Fruit fly (Drosophila melanogaster) whole organism, embryonic: ENCODE results near the gene Vav.
A peak's percentile ranks its signal among the peaks of the same experiment; 100 is the strongest.

Source experiments
- CG10543 ChIP-seq: fragments of 200-800 bp; sonication (Bioruptor generic); optimal IDR thresholded peaks from 3 replicates; lab custom pipeline; 2017; ENCODE audit warnings: missing biosample characterization, mild to moderate bottlenecking, missing genetic modification characterization, moderate library complexity
- CG10959 ChIP-seq: fragments of 200-800 bp; sonication (Bioruptor generic); IDR thresholded peaks from 2 replicates; pipeline ENCODE4 v1.3.6; 2022; ENCODE audit warnings: missing biosample characterization, missing genetic modification characterization
- CG11456 ChIP-seq: fragments of 200-800 bp; sonication (Bioruptor generic); IDR thresholded peaks from 3 replicates; pipeline ENCODE4 v1.3.6; 2022; ENCODE audit warnings: missing biosample characterization, missing genetic modification characterization
- CG12219 ChIP-seq: fragments of 200-800 bp; sonication (Bioruptor generic); optimal IDR thresholded peaks from 3 replicates; lab custom pipeline; 2018; ENCODE audit warnings: missing biosample characterization, mild to moderate bottlenecking, missing genetic modification characterization
- CG12236 ChIP-seq: fragments of 200-800 bp; sonication (Bioruptor generic); optimal IDR thresholded peaks from 2 replicates; lab custom pipeline; 2016; ENCODE audit warnings: missing biosample characterization, missing genetic modification characterization
- CG12659 ChIP-seq: fragments of 200-800 bp; sonication (Bioruptor generic); optimal IDR thresholded peaks from 3 replicates; lab custom pipeline; 2017; ENCODE audit warnings: mild to moderate bottlenecking, missing biosample characterization, missing genetic modification reagents, missing genetic modification characterization
- CG16779 ChIP-seq: fragments of 200-800 bp; sonication (Bioruptor generic); IDR thresholded peaks from 2 replicates; pipeline ENCODE4 v1.3.6; 2022; ENCODE audit warnings: missing biosample characterization, missing genetic modification characterization
- CG17829 ChIP-seq: fragments of 200-800 bp; optimal IDR thresholded peaks from 2 replicates; lab custom pipeline; 2019; ENCODE audit warnings: missing biosample characterization, mild to moderate bottlenecking, missing genetic modification characterization, moderate library complexity
- CG18011 ChIP-seq: fragments of 200-800 bp; sonication (Bioruptor generic); optimal IDR thresholded peaks from 2 replicates; lab custom pipeline; 2017; ENCODE audit warnings: missing biosample characterization, missing genetic modification characterization, mild to moderate bottlenecking, moderate library complexity, missing genotype
- CG2129 ChIP-seq: fragments of 200-800 bp; sonication (Bioruptor generic); IDR thresholded peaks from 2 replicates; pipeline ENCODE4 v1.3.6; 2022; ENCODE audit warnings: missing biosample characterization, missing genetic modification characterization; ENCODE audit not compliant: partially characterized antibody
- CG2202 ChIP-seq: fragments of 200-800 bp; sonication (Bioruptor generic); optimal IDR thresholded peaks from 2 replicates; lab custom pipeline; 2018; ENCODE audit warnings: missing biosample characterization, mild to moderate bottlenecking, missing genetic modification characterization
- CG2678 ChIP-seq: fragments of 200-800 bp; sonication (Bioruptor generic); optimal IDR thresholded peaks from 3 replicates; lab custom pipeline; 2019; ENCODE audit warnings: missing biosample characterization, mild to moderate bottlenecking, missing genetic modification characterization, moderate library complexity
- CG33213 ChIP-seq: fragments of 200-800 bp; sonication (Bioruptor generic); optimal IDR thresholded peaks from 3 replicates; lab custom pipeline; 2016; ENCODE audit warnings: missing biosample characterization, missing genetic modification characterization
- CG34224 ChIP-seq: fragments of 200-800 bp; sonication (Bioruptor generic); IDR thresholded peaks from 3 replicates; pipeline ENCODE4 v1.3.6; 2022; ENCODE audit warnings: missing biosample characterization, missing genetic modification characterization; ENCODE audit not compliant: partially characterized antibody
- CG4730 ChIP-seq: fragments of 200-800 bp; sonication (Bioruptor generic); IDR thresholded peaks from 2 replicates; pipeline ENCODE4 v1.3.6; 2022; ENCODE audit warnings: missing biosample characterization, missing genetic modification characterization
- CG4854 ChIP-seq: fragments of 200-800 bp; sonication (Bioruptor generic); optimal IDR thresholded peaks from 2 replicates; lab custom pipeline; 2016; ENCODE audit warnings: missing biosample characterization, missing genetic modification characterization, inconsistent platforms
- CG8388 ChIP-seq: fragments of 200-800 bp; sonication (Bioruptor generic); optimal IDR thresholded peaks from 2 replicates; lab custom pipeline; 2019; ENCODE audit warnings: missing biosample characterization, mild to moderate bottlenecking, missing genetic modification characterization, moderate library complexity
- CG8924 ChIP-seq: fragments of 200-800 bp; optimal IDR thresholded peaks from 3 replicates; lab custom pipeline; 2019; ENCODE audit warnings: missing biosample characterization, mild to moderate bottlenecking, missing genetic modification characterization, moderate library complexity
- CG9215 ChIP-seq: fragments of 200-800 bp; sonication (Bioruptor generic); IDR thresholded peaks from 2 replicates; pipeline ENCODE4 v1.3.6; 2022; ENCODE audit warnings: missing biosample characterization, missing genetic modification characterization
- CG9876 ChIP-seq: fragments of 200-800 bp; sonication (Bioruptor generic); optimal IDR thresholded peaks from 2 replicates; lab custom pipeline; 2016; ENCODE audit warnings: missing biosample characterization, missing genetic modification characterization
- H15 ChIP-seq: fragments of 200-800 bp; sonication (Bioruptor generic); IDR thresholded peaks from 3 replicates; pipeline ENCODE4 v1.3.6; 2022; ENCODE audit warnings: missing biosample characterization, missing genetic modification characterization
- HLH54F ChIP-seq: fragments of 200-800 bp; sonication (Bioruptor generic); optimal IDR thresholded peaks from 3 replicates; lab custom pipeline; 2016; ENCODE audit warnings: missing biosample characterization, missing genetic modification characterization
- Hand ChIP-seq: fragments of 200-800 bp; sonication (Bioruptor generic); optimal IDR thresholded peaks from 2 replicates; lab custom pipeline; 2017; ENCODE audit warnings: mild to moderate bottlenecking, missing biosample characterization, missing genetic modification reagents, missing genetic modification characterization
- HmgZ ChIP-seq: fragments of 200-800 bp; sonication (Bioruptor generic); optimal IDR thresholded peaks from 2 replicates; lab custom pipeline; 2018; ENCODE audit warnings: missing biosample characterization, mild to moderate bottlenecking, missing genetic modification characterization
- Hr51 ChIP-seq, 2 experiments: fragments of 200-800 bp; sonication (Bioruptor generic); optimal IDR thresholded peaks; 2 replicates in 1 of 2; 3 replicates in 1 of 2; lab custom pipeline; 2016 to 2018; ENCODE audit warnings: missing biosample characterization in 2 of 2, missing genetic modification characterization in 2 of 2, mild to moderate bottlenecking in 1 of 2, moderate library complexity in 1 of 2
- Lhr ChIP-seq: fragments of 200-800 bp; sonication (Bioruptor generic); optimal IDR thresholded peaks from 3 replicates; lab custom pipeline; 2017; ENCODE audit warnings: mild to moderate bottlenecking, missing biosample characterization, missing genetic modification reagents, missing genetic modification characterization
- Mad ChIP-seq: fragments of 200-800 bp; sonication (Bioruptor generic); optimal IDR thresholded peaks from 2 replicates; lab custom pipeline; 2016; ENCODE audit warnings: missing biosample characterization, missing genetic modification characterization
- Optix ChIP-seq: fragments of 200-800 bp; sonication (Bioruptor generic); IDR thresholded peaks from 3 replicates; pipeline ENCODE4 v1.3.6; 2022; ENCODE audit warnings: missing biosample characterization, missing genetic modification characterization
- Side ChIP-seq: fragments of 200-800 bp; sonication (Bioruptor generic); optimal IDR thresholded peaks from 2 replicates; lab custom pipeline; 2016; ENCODE audit warnings: missing biosample characterization, missing genetic modification characterization
- Sox102F ChIP-seq: fragments of 200-800 bp; sonication (Bioruptor generic); optimal IDR thresholded peaks from 2 replicates; lab custom pipeline; 2018; ENCODE audit warnings: missing biosample characterization, mild to moderate bottlenecking, missing genetic modification characterization, moderate library complexity
- Sry-δ ChIP-seq: fragments of 200-800 bp; sonication (Bioruptor generic); optimal IDR thresholded peaks from 2 replicates; lab custom pipeline; 2016; ENCODE audit warnings: missing biosample characterization, missing genetic modification characterization
- Xbp1 ChIP-seq: fragments of 200-800 bp; sonication (Bioruptor generic); optimal IDR thresholded peaks from 3 replicates; lab custom pipeline; 2016; ENCODE audit warnings: missing biosample characterization, mild to moderate bottlenecking, missing genetic modification characterization
- abd-A ChIP-seq: fragments of 200-800 bp; sonication (Bioruptor generic); optimal IDR thresholded peaks from 3 replicates; lab custom pipeline; 2019; ENCODE audit warnings: missing biosample characterization, mild to moderate bottlenecking, missing genetic modification characterization, moderate library complexity
- aop ChIP-seq: fragments of 200-800 bp; sonication (Bioruptor generic); IDR thresholded peaks from 2 replicates; pipeline ENCODE4 v1.3.6; 2022; ENCODE audit warnings: missing biosample characterization, missing genetic modification characterization
- bab2 ChIP-seq: fragments of 200-800 bp; sonication (Bioruptor generic); optimal IDR thresholded peaks from 2 replicates; lab custom pipeline; 2016; ENCODE audit warnings: missing biosample characterization, missing genetic modification characterization
- bigmax ChIP-seq: fragments of 200-800 bp; sonication (Bioruptor generic); optimal IDR thresholded peaks from 2 replicates; lab custom pipeline; 2018; ENCODE audit warnings: missing biosample characterization, mild to moderate bottlenecking, missing genetic modification characterization
- btn ChIP-seq: fragments of 200-800 bp; sonication (Bioruptor generic); optimal IDR thresholded peaks from 2 replicates; lab custom pipeline; 2016; ENCODE audit warnings: missing biosample characterization, missing genetic modification characterization
- cato ChIP-seq: fragments of 200-800 bp; sonication (Bioruptor generic); optimal IDR thresholded peaks from 2 replicates; lab custom pipeline; 2016; ENCODE audit warnings: missing biosample characterization, missing genetic modification characterization, borderline replicate concordance
- crol ChIP-seq: fragments of 200-800 bp; sonication (Bioruptor generic); IDR thresholded peaks from 2 replicates; pipeline ENCODE4 v1.3.6; 2022; ENCODE audit warnings: missing biosample characterization, missing genetic modification characterization
- dati ChIP-seq: fragments of 200-800 bp; sonication (Bioruptor generic); IDR thresholded peaks from 2 replicates; pipeline ENCODE4 v1.3.6; 2022; ENCODE audit warnings: missing biosample characterization, missing genetic modification characterization
- dmrt99B ChIP-seq: fragments of 200-800 bp; sonication (Bioruptor generic); optimal IDR thresholded peaks from 2 replicates; lab custom pipeline; 2018; ENCODE audit warnings: missing biosample characterization, mild to moderate bottlenecking, missing genetic modification characterization, moderate library complexity
- gce ChIP-seq: fragments of 200-800 bp; sonication (Bioruptor generic); IDR thresholded peaks from 3 replicates; pipeline ENCODE4 v1.3.6; 2022; ENCODE audit warnings: missing biosample characterization, missing genetic modification characterization
- gt ChIP-seq: fragments of 200-800 bp; sonication (Bioruptor generic); IDR thresholded peaks from 2 replicates; pipeline ENCODE4 v1.3.6; 2022; ENCODE audit warnings: missing biosample characterization, missing genetic modification characterization
- hkb ChIP-seq, 2 experiments: fragments of 200-800 bp in 1 of 2; fragments of >200 bp in 1 of 2; sonication (Bioruptor generic) in 1 of 2; IDR thresholded peaks in 1 of 2; optimal IDR thresholded peaks in 1 of 2; 2 replicates each; pipeline versions ENCODE4 v1.3.6 to Lab custom; 2017 to 2022; ENCODE audit warnings: missing biosample characterization in 1 of 2, missing genetic modification characterization in 1 of 2
- lab ChIP-seq: fragments of 200-800 bp; sonication (Bioruptor generic); optimal IDR thresholded peaks from 3 replicates; lab custom pipeline; 2017; ENCODE audit warnings: missing biosample characterization, missing genetic modification characterization, mild to moderate bottlenecking, moderate library complexity, missing genetic modification reagents
- onecut ChIP-seq: fragments of 200-800 bp; sonication (Bioruptor generic); IDR thresholded peaks from 2 replicates; pipeline ENCODE4 v1.3.6; 2022; ENCODE audit warnings: missing biosample characterization, missing genetic modification characterization
- row ChIP-seq: fragments of 200-800 bp; sonication (Bioruptor generic); IDR thresholded peaks from 3 replicates; pipeline ENCODE4 v1.3.6; 2022; ENCODE audit warnings: missing biosample characterization, missing genetic modification characterization
- sim ChIP-seq: fragments of 200-800 bp; sonication (Bioruptor generic); IDR thresholded peaks from 2 replicates; pipeline ENCODE4 v1.3.6; 2022; ENCODE audit warnings: missing biosample characterization, missing genetic modification characterization
- slp2 ChIP-seq: fragments of 200-800 bp; sonication (Bioruptor generic); optimal IDR thresholded peaks from 2 replicates; lab custom pipeline; 2016; ENCODE audit warnings: missing biosample characterization, missing genetic modification characterization

Gene Vav

dm6 chrX:19248426-19249217, 13.0 kb upstream of the Vav start, which contains the start of gene Hs3st-B (continued):
- no peak for TF ChIP-seq CG8388 (GFP tag; lab: Kevin White, UChicago)
- no peak for TF ChIP-seq aop (GFP tag; lab: Robert Waterston, UW)
- TF ChIP-seq sim (GFP tag; lab: Robert Waterston, UW): no peak
- TF ChIP-seq CG33213: no peak
- no peak for TF ChIP-seq CG4854 (GFP tag; lab: Kevin White, UChicago)
- no peak for TF ChIP-seq CG2202
- TF ChIP-seq CG2678: no peak
- TF ChIP-seq CG8924 (tag; lab: Kevin White, UChicago): peak; percentile 35
- TF ChIP-seq Xbp1: peak; percentile 34
- no peak for TF ChIP-seq Side (GFP tag; lab: Kevin White, UChicago)
- TF ChIP-seq CG16779 (GFP tag; lab: Robert Waterston, UW): 0 out of 2 replicates have a peak, but pooled peaks have one; percentile 54
- no peak for TF ChIP-seq cato (GFP tag; lab: Kevin White, UChicago)
- TF ChIP-seq CG34224: no peak
- 0 out of 3 replicates have a peak, but pooled peaks have one; percentile 24 for TF ChIP-seq row (GFP tag; lab: Robert Waterston, UW)
- no peak for TF ChIP-seq Mad (GFP tag; lab: Kevin White, UChicago)
- TF ChIP-seq CG12659 (GFP tag; lab: Kevin White, UChicago): no peak
- no peak for TF ChIP-seq Hr51 (GFP tag; optimal IDR thresholded peaks at IDR 0.05; lab: Kevin White, UChicago)
- TF ChIP-seq CG2129 (GFP tag; lab: Robert Waterston, UW): no peak
- no peak for TF ChIP-seq CG11456 (GFP tag; lab: Robert Waterston, UW)
- TF ChIP-seq Hand (GFP tag; lab: Kevin White, UChicago): no peak
- TF ChIP-seq Sry-δ (GFP tag; lab: Kevin White, UChicago): no peak
- peak; percentile 12 for TF ChIP-seq HmgZ (tag; lab: Kevin White, UChicago)
- TF ChIP-seq bab2: no peak
- TF ChIP-seq crol (GFP tag; lab: Robert Waterston, UW): 0 out of 2 replicates have a peak, but pooled peaks have one; percentile 16
- TF ChIP-seq onecut (GFP tag; lab: Robert Waterston, UW): no peak
- TF ChIP-seq CG18011 (GFP tag; lab: Kevin White, UChicago): no peak
- no peak for TF ChIP-seq dati
- TF ChIP-seq btn (GFP tag; lab: Kevin White, UChicago): no peak
- no peak for TF ChIP-seq Sox102F (GFP tag; lab: Kevin White, UChicago)
- TF ChIP-seq lab (GFP tag; lab: Kevin White, UChicago): no peak
- no peak for TF ChIP-seq CG9215 (GFP tag; lab: Robert Waterston, UW)
- no peak for TF ChIP-seq Lhr (GFP tag; lab: Kevin White, UChicago)
- no peak for TF ChIP-seq HLH54F
- no peak for TF ChIP-seq CG12219 (GFP tag; lab: Kevin White, UChicago)
- TF ChIP-seq H15 (GFP tag; lab: Robert Waterston, UW): no peak
- no peak for TF ChIP-seq slp2 (GFP tag; lab: Kevin White, UChicago)
- no peak for TF ChIP-seq CG10543 (GFP tag; lab: Kevin White, UChicago)
- TF ChIP-seq CG17829 (tag; lab: Kevin White, UChicago): peak; percentile 22
- no peak for TF ChIP-seq CG12236 (GFP tag; lab: Kevin White, UChicago)
- TF ChIP-seq gce: no peak
- TF ChIP-seq abd-A (tag; lab: Kevin White, UChicago): no peak
- TF ChIP-seq gt: no peak
- TF ChIP-seq Optix: 0 out of 3 replicates have a peak, but pooled peaks have one; percentile 27
- no peak for TF ChIP-seq CG4730 (GFP tag; lab: Robert Waterston, UW)
- no peak for TF ChIP-seq CG9876
- TF ChIP-seq dmrt99B (tag; lab: Kevin White, UChicago): no peak
- no peak for TF ChIP-seq CG10959 (GFP tag; lab: Robert Waterston, UW)
- TF ChIP-seq bigmax (GFP tag; lab: Kevin White, UChicago): no peak
- no peak for TF ChIP-seq hkb (optimal IDR thresholded peaks at IDR 0.05; lab: Kevin White, UChicago)
- TF ChIP-seq hkb (GFP tag; IDR thresholded peaks at IDR 0.05; lab: Robert Waterston, UW): no peak
